Fruit fly (Drosophila melanogaster) whole organism, embryonic: ENCODE measurements around the gene Mzt1.

Source experiments
- Antp ChIP-seq: fragments of 200-800 bp; sonication (Bioruptor generic); optimal IDR thresholded peaks from 3 replicates; lab custom pipeline; 2016; ENCODE audit warnings: missing biosample characterization, missing genetic modification characterization
- Atf6 ChIP-seq: fragments of 200-800 bp; sonication (Bioruptor generic); IDR thresholded peaks from 2 replicates; pipeline ENCODE4 v1.3.6; 2022; ENCODE audit warnings: missing biosample characterization, missing genetic modification characterization
- CG10209 ChIP-seq: fragments of 200-800 bp; sonication (Bioruptor generic); optimal IDR thresholded peaks from 3 replicates; lab custom pipeline; 2017; ENCODE audit warnings: missing biosample characterization, mild to moderate bottlenecking, missing genetic modification characterization, missing genetic modification reagents
- CG12769 ChIP-seq: fragments of 200-800 bp; sonication (Bioruptor generic); optimal IDR thresholded peaks from 2 replicates; lab custom pipeline; 2019; ENCODE audit warnings: missing biosample characterization, mild to moderate bottlenecking, missing genetic modification characterization, moderate library complexity
- CG12942 ChIP-seq: fragments of 200-800 bp; sonication (Bioruptor generic); optimal IDR thresholded peaks from 3 replicates; lab custom pipeline; 2016; ENCODE audit warnings: missing biosample characterization, missing genetic modification characterization
- CG1603 ChIP-seq: fragments of 200-800 bp; sonication (Bioruptor generic); optimal IDR thresholded peaks from 2 replicates; lab custom pipeline; 2019; ENCODE audit warnings: missing biosample characterization, mild to moderate bottlenecking, missing genetic modification characterization, moderate library complexity
- CG1647 ChIP-seq: fragments of 200-800 bp; sonication (Bioruptor generic); optimal IDR thresholded peaks from 3 replicates; lab custom pipeline; 2016; ENCODE audit warnings: missing biosample characterization, missing genetic modification characterization
- CG16863 ChIP-seq: fragments of 200-800 bp; sonication (Bioruptor generic); optimal IDR thresholded peaks from 3 replicates; lab custom pipeline; 2016; ENCODE audit warnings: missing biosample characterization, missing genetic modification characterization
- CG17359 ChIP-seq: fragments of 200-800 bp; sonication (Bioruptor generic); optimal IDR thresholded peaks from 3 replicates; lab custom pipeline; 2018; ENCODE audit warnings: missing biosample characterization, mild to moderate bottlenecking, missing genetic modification characterization, moderate library complexity
- CG18619 ChIP-seq: fragments of 200-800 bp; sonication (Bioruptor generic); optimal IDR thresholded peaks from 3 replicates; lab custom pipeline; 2017; ENCODE audit warnings: missing biosample characterization, mild to moderate bottlenecking, missing genetic modification characterization
- CG3065 ChIP-seq: fragments of 200-800 bp; sonication (Bioruptor generic); optimal IDR thresholded peaks from 2 replicates; lab custom pipeline; 2016; ENCODE audit warnings: missing biosample characterization, missing genetic modification characterization
- CG3995 ChIP-seq: fragments of 200-800 bp; sonication (Bioruptor generic); optimal IDR thresholded peaks from 3 replicates; lab custom pipeline; 2016; ENCODE audit warnings: missing biosample characterization, missing genetic modification characterization
- CG42726 ChIP-seq: fragments of 200-800 bp; sonication (Bioruptor generic); IDR thresholded peaks from 2 replicates; pipeline ENCODE4 v1.3.6; 2022; ENCODE audit warnings: missing biosample characterization, missing genetic modification characterization; ENCODE audit not compliant: partially characterized antibody
- CG4404 ChIP-seq: fragments of 200-800 bp; sonication (Bioruptor generic); IDR thresholded peaks from 2 replicates; pipeline ENCODE4 v1.3.6; 2022; ENCODE audit warnings: missing biosample characterization, missing genetic modification characterization
- CG4617 ChIP-seq: fragments of 200-800 bp; sonication (Bioruptor generic); optimal IDR thresholded peaks from 3 replicates; lab custom pipeline; 2016; ENCODE audit warnings: missing biosample characterization, missing genetic modification characterization, borderline replicate concordance
- CG6689 ChIP-seq: fragments of 200-800 bp; sonication (Bioruptor generic); IDR thresholded peaks from 2 replicates; pipeline ENCODE4 v1.3.6; 2022; ENCODE audit warnings: missing biosample characterization, missing genetic modification characterization
- CG8388 ChIP-seq: fragments of 200-800 bp; sonication (Bioruptor generic); optimal IDR thresholded peaks from 2 replicates; lab custom pipeline; 2019; ENCODE audit warnings: missing biosample characterization, mild to moderate bottlenecking, missing genetic modification characterization, moderate library complexity
- Camta ChIP-seq: fragments of 200-800 bp; sonication (Bioruptor generic); optimal IDR thresholded peaks from 2 replicates; lab custom pipeline; 2016; ENCODE audit warnings: missing biosample characterization, missing genetic modification characterization
- Doc2 ChIP-seq: fragments of 200-800 bp; sonication (Bioruptor generic); IDR thresholded peaks from 2 replicates; pipeline ENCODE4 v1.3.6; 2022; ENCODE audit warnings: missing biosample characterization, missing genetic modification characterization
- Drgx ChIP-seq: fragments of 200-800 bp; sonication (Bioruptor generic); IDR thresholded peaks from 2 replicates; pipeline ENCODE4 v1.3.6; 2022; ENCODE audit warnings: missing biosample characterization, missing genetic modification characterization
- Ets65A ChIP-seq: fragments of 200-800 bp; sonication (Bioruptor generic); peaks from one replicate; lab custom pipeline; 2016; ENCODE audit warnings: missing biosample characterization, missing genetic modification characterization
- Ets97D ChIP-seq: fragments of 200-800 bp; sonication (Bioruptor generic); optimal IDR thresholded peaks from 3 replicates; lab custom pipeline; 2016; ENCODE audit warnings: missing biosample characterization, missing genetic modification characterization
- HHEX ChIP-seq: fragments of 200-800 bp; sonication (Bioruptor generic); optimal IDR thresholded peaks from 3 replicates; lab custom pipeline; 2017; ENCODE audit warnings: missing biosample characterization, mild to moderate bottlenecking, missing genetic modification characterization, missing genetic modification reagents
- Jarid2 ChIP-seq: fragments of 200-800 bp; sonication (Bioruptor generic); optimal IDR thresholded peaks from 3 replicates; lab custom pipeline; 2017; ENCODE audit warnings: mild to moderate bottlenecking, missing biosample characterization, missing genetic modification reagents, missing genetic modification characterization
- NFAT ChIP-seq: fragments of 200-800 bp; sonication (Bioruptor generic); IDR thresholded peaks from 2 replicates; pipeline ENCODE4 v1.3.6; 2022; ENCODE audit warnings: missing biosample characterization, missing genetic modification characterization
- Ravus ChIP-seq: fragments of 200-800 bp; sonication (Bioruptor generic); IDR thresholded peaks from 2 replicates; pipeline ENCODE4 v1.3.6; 2022; ENCODE audit warnings: missing biosample characterization, missing genetic modification characterization
- TFAM ChIP-seq: fragments of 200-800 bp; sonication (Bioruptor generic); optimal IDR thresholded peaks from 2 replicates; lab custom pipeline; 2017; ENCODE audit warnings: missing biosample characterization, missing genetic modification characterization, inconsistent platforms
- ap ChIP-seq: fragments of 200-800 bp; sonication (Bioruptor generic); IDR thresholded peaks from 2 replicates; pipeline ENCODE4 v1.3.6; 2022; ENCODE audit warnings: missing biosample characterization, missing genetic modification characterization
- ci ChIP-seq: fragments of 200-800 bp; sonication (Bioruptor generic); IDR thresholded peaks from 3 replicates; pipeline ENCODE4 v1.3.6; 2022; ENCODE audit warnings: missing biosample characterization, missing genetic modification characterization
- crc ChIP-seq: fragments of 200-800 bp; sonication (Bioruptor generic); optimal IDR thresholded peaks from 2 replicates; lab custom pipeline; 2016; ENCODE audit warnings: missing biosample characterization, missing genetic modification characterization
- da ChIP-seq: fragments of 200-800 bp; sonication (Bioruptor generic); optimal IDR thresholded peaks from 2 replicates; lab custom pipeline; 2016; ENCODE audit warnings: missing biosample characterization, missing genetic modification characterization
- gem ChIP-seq: fragments of 200-800 bp; sonication (Bioruptor generic); optimal IDR thresholded peaks from 2 replicates; lab custom pipeline; 2019; ENCODE audit warnings: missing biosample characterization, mild to moderate bottlenecking, missing genetic modification characterization, moderate library complexity
- gsb ChIP-seq: fragments of 200-800 bp; sonication (Bioruptor generic); IDR thresholded peaks from 2 replicates; pipeline ENCODE4 v1.3.6; 2022; ENCODE audit warnings: missing biosample characterization, missing genetic modification characterization
- hbn ChIP-seq: fragments of 200-800 bp; sonication (Bioruptor generic); IDR thresholded peaks from 2 replicates; pipeline ENCODE4 v1.3.6; 2022; ENCODE audit warnings: missing biosample characterization, missing genetic modification characterization; ENCODE audit not compliant: partially characterized antibody
- her ChIP-seq: fragments of 200-800 bp; sonication (Bioruptor generic); optimal IDR thresholded peaks from 2 replicates; lab custom pipeline; 2016; ENCODE audit warnings: missing biosample characterization, missing genetic modification characterization
- ind ChIP-seq: fragments of 200-800 bp; sonication (Bioruptor generic); optimal IDR thresholded peaks from 3 replicates; lab custom pipeline; 2016; ENCODE audit warnings: missing biosample characterization, missing genetic modification characterization
- jigr1 ChIP-seq: fragments of 200-800 bp; sonication (Bioruptor generic); IDR thresholded peaks from 3 replicates; pipeline ENCODE4 v1.3.6; 2022; ENCODE audit warnings: missing biosample characterization, missing genetic modification characterization
- lmd ChIP-seq: fragments of 200-800 bp; sonication (Bioruptor generic); IDR thresholded peaks from 2 replicates; pipeline ENCODE4 v1.3.6; 2022; ENCODE audit warnings: missing biosample characterization, missing genetic modification characterization
- lola ChIP-seq, 3 experiments: fragments of >200 bp in 2 of 3; fragments of 200-800 bp in 1 of 3; sonication (Bioruptor generic) in 1 of 3; optimal IDR thresholded peaks; 2 replicates each; lab custom pipeline; 2017 to 2019; ENCODE audit warnings: missing biosample characterization in 3 of 3, missing genetic modification characterization in 3 of 3, mild to moderate bottlenecking in 1 of 3, moderate library complexity in 1 of 3
- mirr ChIP-seq: fragments of 200-800 bp; sonication (Bioruptor generic); optimal IDR thresholded peaks from 3 replicates; lab custom pipeline; 2018; ENCODE audit warnings: missing biosample characterization, mild to moderate bottlenecking, missing genetic modification characterization
- nerfin-1 ChIP-seq: fragments of 200-800 bp; sonication (Bioruptor generic); optimal IDR thresholded peaks from 3 replicates; lab custom pipeline; 2019; ENCODE audit warnings: missing biosample characterization, mild to moderate bottlenecking, missing genetic modification characterization, moderate library complexity
- nmo ChIP-seq: fragments of 200-800 bp; sonication (Bioruptor generic); optimal IDR thresholded peaks from 2 replicates; lab custom pipeline; 2018; ENCODE audit warnings: missing biosample characterization, mild to moderate bottlenecking, missing genetic modification characterization, moderate library complexity
- oc ChIP-seq: fragments of 200-800 bp; sonication (Bioruptor generic); optimal IDR thresholded peaks from 2 replicates; lab custom pipeline; 2018; ENCODE audit warnings: missing biosample characterization, mild to moderate bottlenecking, missing genetic modification characterization, moderate library complexity
- sima ChIP-seq: fragments of 200-800 bp; sonication (Bioruptor generic); optimal IDR thresholded peaks from 2 replicates; lab custom pipeline; 2016; ENCODE audit warnings: missing biosample characterization, missing genetic modification characterization
- sob ChIP-seq: fragments of 200-800 bp; sonication (Bioruptor generic); IDR thresholded peaks from 2 replicates; pipeline ENCODE4 v1.3.6; 2022; ENCODE audit warnings: missing biosample characterization, missing genetic modification characterization
- ssp ChIP-seq: fragments of 200-800 bp; sonication (Bioruptor generic); IDR thresholded peaks from 2 replicates; pipeline ENCODE4 v1.3.6; 2022; ENCODE audit warnings: missing biosample characterization, missing genetic modification characterization
- stwl ChIP-seq: fragments of 200-800 bp; sonication (Bioruptor generic); optimal IDR thresholded peaks from 3 replicates; lab custom pipeline; 2018; ENCODE audit warnings: missing biosample characterization, mild to moderate bottlenecking, missing genetic modification characterization, moderate library complexity
- tll ChIP-seq, 2 experiments: fragments of 200-800 bp in 1 of 2; fragments of >200 bp in 1 of 2; sonication (Bioruptor generic) in 1 of 2; optimal IDR thresholded peaks; 2 replicates each; lab custom pipeline; 2017 to 2019; ENCODE audit warnings: missing biosample characterization in 2 of 2, missing genetic modification characterization in 2 of 2, mild to moderate bottlenecking in 1 of 2, moderate library complexity in 1 of 2
- tna ChIP-seq: fragments of 200-800 bp; sonication (Bioruptor generic); IDR thresholded peaks from 2 replicates; pipeline ENCODE4 v1.3.6; 2022; ENCODE audit warnings: missing biosample characterization, missing genetic modification characterization; ENCODE audit not compliant: partially characterized antibody
- vfl ChIP-seq: fragments of 200-800 bp; sonication (Bioruptor generic); optimal IDR thresholded peaks from 2 replicates; lab custom pipeline; 2016; ENCODE audit warnings: missing biosample characterization, missing genetic modification characterization

Mzt1 gene

DNA sequence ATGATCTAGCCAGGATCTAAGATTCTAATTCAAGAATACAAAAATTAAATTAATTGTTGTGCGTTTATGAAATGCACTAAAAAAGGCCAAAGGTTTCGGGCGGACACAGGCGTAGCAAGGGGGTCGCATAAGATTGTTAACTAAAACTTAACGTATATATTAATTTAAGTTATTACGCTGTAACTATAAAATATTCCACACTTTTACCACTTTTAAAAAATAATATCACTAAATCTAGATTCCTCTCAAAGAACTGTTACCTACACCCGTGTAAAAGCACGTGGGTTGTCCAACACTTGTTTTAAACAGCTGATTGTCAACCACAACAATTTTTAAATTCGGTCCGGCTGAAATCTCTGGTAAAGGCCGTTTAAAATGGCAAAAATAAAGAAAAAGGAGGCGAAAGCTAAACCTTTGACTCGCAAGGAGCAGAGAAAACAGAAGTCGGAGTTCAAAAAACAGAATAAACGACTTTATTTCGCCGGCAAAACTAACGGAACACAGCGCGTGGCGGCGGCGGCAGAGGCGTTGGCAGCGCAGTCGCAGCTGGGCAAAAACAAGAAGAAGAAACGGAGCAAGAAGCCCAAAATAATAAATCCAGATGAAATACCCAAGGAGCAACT lies 15.5 kb upstream of the Mzt1 start, which contains the start of the genes mRpL23 and CG9004 (continued):
- TF ChIP-seq gsb (GFP tag; lab: Robert Waterston, UW) (peak; percentile 99), lmd (GFP tag; lab: Robert Waterston, UW) (peak; percentile 100), jigr1 (GFP tag; lab: Robert Waterston, UW) (peak; percentile 99), sima (GFP tag; lab: Kevin White, UChicago) (peak; percentile 97), CG42726 (GFP tag; lab: Robert Waterston, UW) (no peak), tna (no peak), ssp (peak; percentile 97), ind (peak; percentile 100), tll (GFP tag; optimal IDR thresholded peaks at IDR 0.05; lab: Kevin White, UChicago) (peak in 1 of 2 experiments; percentile 83), CG17359 (tag; lab: Kevin White, UChicago) (peak; percentile 99), CG4404 (GFP tag; lab: Robert Waterston, UW) (peak; percentile 100), CG1647 (GFP tag; lab: Kevin White, UChicago) (peak; percentile 99), lola (GFP tag; optimal IDR thresholded peaks at IDR 0.05; lab: Kevin White, UChicago) (peak in 1 of 3 experiments; percentile 99), crc (GFP tag; lab: Kevin White, UChicago) (peak; percentile 97), CG18619 (GFP tag; lab: Kevin White, UChicago) (peak; percentile 99), ap (peak; percentile 99), CG12769 (tag; lab: Kevin White, UChicago) (peak; percentile 99), CG10209 (GFP tag; lab: Kevin White, UChicago) (peak; percentile 99), nmo (GFP tag; lab: Kevin White, UChicago) (peak; percentile 100), CG6689 (GFP tag; lab: Robert Waterston, UW) (peak; percentile 99), Drgx (peak; percentile 100), vfl (GFP tag; lab: Kevin White, UChicago) (peak; percentile 99), hbn (GFP tag; lab: Robert Waterston, UW) (peak; percentile 43; the same call in 1 of the 2 replicates), Ravus (GFP tag; lab: Robert Waterston, UW) (peak; percentile 99), Jarid2 (GFP tag; lab: Kevin White, UChicago) (peak; percentile 89), mirr (GFP tag; lab: Kevin White, UChicago) (peak; percentile 99), her (GFP tag; lab: Kevin White, UChicago) (peak; percentile 94), CG12942 (GFP tag; lab: Kevin White, UChicago) (peak; percentile 99), CG3065 (GFP tag; lab: Kevin White, UChicago) (peak; percentile 97), TFAM (GFP tag; lab: Kevin White, UChicago) (peak; percentile 93), CG16863 (GFP tag; lab: Kevin White, UChicago) (peak; percentile 98), sob (peak; percentile 100), Doc2 (GFP tag; lab: Robert Waterston, UW) (peak; percentile 99), gem (peak; percentile 100), Ets65A (GFP tag; lab: Kevin White, UChicago) (peak; percentile 100), Antp (GFP tag; lab: Kevin White, UChicago) (peak; percentile 97), CG1603 (tag; lab: Kevin White, UChicago) (peak; percentile 98), CG4617 (GFP tag; lab: Kevin White, UChicago) (peak; percentile 100), CG8388 (GFP tag; lab: Kevin White, UChicago) (peak; percentile 98), nerfin-1 (peak; percentile 97), stwl (tag; lab: Kevin White, UChicago) (peak; percentile 88), oc (peak; percentile 99), da (GFP tag; lab: Kevin White, UChicago) (peak; percentile 96), Ets97D (GFP tag; lab: Kevin White, UChicago) (peak; percentile 97), Camta (peak; percentile 99), Atf6 (peak; percentile 99), NFAT (peak; percentile 100), HHEX (GFP tag; lab: Kevin White, UChicago) (peak; percentile 99), CG3995 (GFP tag; lab: Kevin White, UChicago) (peak; percentile 89), ci (GFP tag; lab: Robert Waterston, UW) (peak; percentile 100)
